Worm (Caenorhabditis elegans) whole organism, midembryonic: ENCODE results near the gene hil-2.

ENCODE experiments used
- T22C8.4 ChIP-seq: fragments of 200-800 bp; sonication (Bioruptor generic); IDR thresholded peaks from 2 replicates; pipeline ENCODE4 v1.3.6; 2022; ENCODE audit warnings: missing genetic modification characterization, missing compliant biosample characterization
- cog-1 ChIP-seq: sonication (generic microtip); optimal IDR thresholded peaks from 2 replicates; lab custom pipeline; 2016; ENCODE audit warnings: missing genetic modification characterization, missing compliant biosample characterization
- flt-1 ChIP-seq: fragments of 200-800 bp; sonication (Bioruptor generic); IDR thresholded peaks from 2 replicates; pipeline ENCODE4 v1.3.6; 2022; ENCODE audit warnings: missing genetic modification characterization, missing compliant biosample characterization
- klf-2 ChIP-seq: fragments of 200-800 bp; sonication (Bioruptor generic); conservative IDR thresholded peaks from 2 replicates; pipeline ENCODE4 v1.3.6; 2022; ENCODE audit warnings: missing genetic modification reagents, missing genetic modification characterization, missing compliant biosample characterization
- med-1 ChIP-seq: sonication (generic microtip); optimal IDR thresholded peaks from 2 replicates; lab custom pipeline; 2017; ENCODE audit warnings: missing genetic modification characterization, mild to moderate bottlenecking, missing compliant biosample characterization, antibody characterized with exemption, missing genetic modification reagents; ENCODE audit not compliant: insufficient read depth
- ref-1 ChIP-seq: fragments of 200-800 bp; sonication (Bioruptor generic); conservative IDR thresholded peaks from 2 replicates; pipeline ENCODE4 v1.3.6; 2022; ENCODE audit warnings: missing genetic modification reagents, missing genetic modification characterization, missing compliant biosample characterization
- tab-1 ChIP-seq: fragments of 200-800 bp; sonication (Bioruptor generic); IDR thresholded peaks from 2 replicates; pipeline ENCODE4 v1.3.6; 2022; ENCODE audit warnings: missing genetic modification characterization, missing compliant biosample characterization
- ztf-23 ChIP-seq: fragments of 200-800 bp; sonication (Bioruptor generic); IDR thresholded peaks from 2 replicates; pipeline ENCODE4 v1.3.6; 2022; ENCODE audit warnings: missing genetic modification reagents, missing genetic modification characterization, missing compliant biosample characterization
- ztf-29 ChIP-seq: fragments of 200-800 bp; sonication (Bioruptor generic); IDR thresholded peaks from 2 replicates; pipeline ENCODE4 v1.3.6; 2022; ENCODE audit warnings: missing genetic modification reagents, missing genetic modification characterization, missing compliant biosample characterization

- no peak for TF ChIP-seq tab-1
- no peak for TF ChIP-seq med-1 (GFP tag; lab: Kevin White, UChicago)
- TF ChIP-seq ztf-29: no peak
- TF ChIP-seq ztf-23 (GFP tag; lab: Robert Waterston, UW): no peak
- TF ChIP-seq flt-1 (GFP tag; lab: Robert Waterston, UW): no peak
- no peak for TF ChIP-seq cog-1 (tag; lab: Kevin White, UChicago)
- no peak for TF ChIP-seq klf-2
- no peak for TF ChIP-seq T22C8.4 (GFP tag; lab: Robert Waterston, UW)
- TF ChIP-seq ref-1 (GFP tag; lab: Robert Waterston, UW): no peak
These were observed 48.4 kb downstream of the hil-2 start, which contains the start of gene Y73B6BL.288 for ce11 chrIV:6342431-6342830.
